Worm (Caenorhabditis elegans) whole organism, L2 larva: Measurements from ENCODE around the gene C28A5.6.

ENCODE experiments used
- C34F6.9 ChIP-seq: fragments of 150-350 bp; optimal IDR thresholded peaks from 2 replicates; lab custom pipeline; 2014; ENCODE audit warnings: missing biosample characterization, missing genetic modification characterization
- F13H6.1 ChIP-seq: sonication (generic microtip); optimal IDR thresholded peaks from 2 replicates; lab custom pipeline; 2016; ENCODE audit warnings: missing genetic modification characterization, missing compliant biosample characterization
- R02D3.7 ChIP-seq: fragments of 150-350 bp; optimal IDR thresholded peaks from 2 replicates; lab custom pipeline; 2014; ENCODE audit warnings: missing biosample characterization, missing genetic modification characterization
- Y55F3AM.14 ChIP-seq: fragments of 200-800 bp; sonication (Bioruptor generic); optimal IDR thresholded peaks from 2 replicates; lab custom pipeline; 2018; ENCODE audit warnings: mild to moderate bottlenecking, missing genetic modification characterization, missing compliant biosample characterization
- ZK546.5 ChIP-seq: sonication (generic microtip); optimal IDR thresholded peaks from 2 replicates; lab custom pipeline; 2017; ENCODE audit warnings: missing biosample characterization, missing genetic modification characterization
- alr-1 ChIP-seq: fragments of 150-350 bp; optimal IDR thresholded peaks from 2 replicates; lab custom pipeline; 2014; ENCODE audit warnings: missing biosample characterization, missing genetic modification characterization
- aly-2 ChIP-seq: fragments of 150-350 bp; optimal IDR thresholded peaks from 2 replicates; lab custom pipeline; 2014; ENCODE audit warnings: missing biosample characterization, missing genetic modification characterization
- ama-1 ChIP-seq: fragments of 150-350 bp; optimal IDR thresholded peaks from 2 replicates; lab custom pipeline; 2018; ENCODE audit warnings: inconsistent platforms
- blmp-1 ChIP-seq: sonication (generic microtip); optimal IDR thresholded peaks from 2 replicates; lab custom pipeline; 2017; ENCODE audit warnings: missing genetic modification characterization, mild to moderate bottlenecking, missing compliant biosample characterization, antibody characterized with exemption, moderate library complexity; ENCODE audit not compliant: insufficient read depth
- ceh-16 ChIP-seq: fragments of 150-350 bp; optimal IDR thresholded peaks from 2 replicates; lab custom pipeline; 2014; ENCODE audit warnings: missing biosample characterization, missing genetic modification characterization
- ceh-82 ChIP-seq: fragments of 150-350 bp; optimal IDR thresholded peaks from 2 replicates; lab custom pipeline; 2014; ENCODE audit warnings: missing biosample characterization, missing genetic modification characterization
- crh-2 ChIP-seq: sonication (generic microtip); optimal IDR thresholded peaks from 2 replicates; lab custom pipeline; 2017; ENCODE audit warnings: missing biosample characterization, missing genetic modification characterization
- dmd-4 ChIP-seq: sonication (generic microtip); optimal IDR thresholded peaks from 2 replicates; lab custom pipeline; 2017; ENCODE audit warnings: missing biosample characterization, missing genetic modification characterization
- egl-27 ChIP-seq: sonication (generic microtip); optimal IDR thresholded peaks from 3 replicates; lab custom pipeline; 2017; ENCODE audit warnings: missing biosample characterization, missing genetic modification reagents, missing genetic modification characterization
- elt-1 ChIP-seq: fragments of 150-350 bp; optimal IDR thresholded peaks from 2 replicates; lab custom pipeline; 2014; ENCODE audit warnings: missing biosample characterization, missing genetic modification characterization
- elt-3 ChIP-seq: sonication (generic microtip); optimal IDR thresholded peaks from 2 replicates; lab custom pipeline; 2017; ENCODE audit warnings: missing biosample characterization, missing genetic modification characterization
- fos-1 ChIP-seq: fragments of 150-350 bp; optimal IDR thresholded peaks from 2 replicates; lab custom pipeline; 2014; ENCODE audit warnings: missing biosample characterization, missing genetic modification characterization
- gmeb-1 ChIP-seq: fragments of 150-350 bp; optimal IDR thresholded peaks from 2 replicates; lab custom pipeline; 2014; ENCODE audit warnings: missing biosample characterization, missing genetic modification characterization
- lin-11 ChIP-seq: fragments of 150-350 bp; sonication (generic microtip); optimal IDR thresholded peaks from 2 replicates; lab custom pipeline; 2014; ENCODE audit warnings: missing biosample characterization, missing genetic modification characterization, inconsistent platforms, mixed read lengths
- lin-13 ChIP-seq: fragments of 150-350 bp; optimal IDR thresholded peaks from 2 replicates; lab custom pipeline; 2014; ENCODE audit warnings: missing biosample characterization, missing genetic modification reagents, missing genetic modification characterization
- lin-39 ChIP-seq: fragments of 150-350 bp; optimal IDR thresholded peaks from 2 replicates; lab custom pipeline; 2014; ENCODE audit warnings: missing biosample characterization, missing genetic modification reagents, missing genetic modification characterization
- lsy-2 ChIP-seq, 2 experiments: fragments of 150-350 bp in 1 of 2; sonication (generic microtip) in 1 of 2; optimal IDR thresholded peaks; 2 replicates each; lab custom pipeline; 2014 to 2017; ENCODE audit warnings: missing biosample characterization in 2 of 2, missing genetic modification characterization in 2 of 2
- mab-5 ChIP-seq: fragments of 150-350 bp; optimal IDR thresholded peaks from 2 replicates; lab custom pipeline; 2014; ENCODE audit warnings: missing biosample characterization, missing genetic modification characterization
- mbf-1 ChIP-seq: sonication (generic microtip); optimal IDR thresholded peaks from 2 replicates; lab custom pipeline; 2017; ENCODE audit warnings: missing biosample characterization, missing genetic modification characterization
- mdl-1 ChIP-seq, 2 experiments: fragments of 150-350 bp in 1 of 2; sonication (generic microtip) in 1 of 2; optimal IDR thresholded peaks; 2 replicates each; lab custom pipeline; 2017; ENCODE audit warnings: missing biosample characterization in 2 of 2, missing genetic modification characterization in 2 of 2
- nhr-10 ChIP-seq: sonication (generic microtip); optimal IDR thresholded peaks from 2 replicates; lab custom pipeline; 2017; ENCODE audit warnings: missing biosample characterization, missing genetic modification characterization
- nhr-11 ChIP-seq: fragments of 150-350 bp; optimal IDR thresholded peaks from 2 replicates; lab custom pipeline; 2014; ENCODE audit warnings: missing biosample characterization, missing genetic modification characterization
- nhr-12 ChIP-seq: fragments of 150-350 bp; optimal IDR thresholded peaks from 2 replicates; lab custom pipeline; 2014; ENCODE audit warnings: missing biosample characterization, missing genetic modification characterization
- nhr-129 ChIP-seq: fragments of 150-350 bp; optimal IDR thresholded peaks from 2 replicates; lab custom pipeline; 2014; ENCODE audit warnings: missing biosample characterization, missing genetic modification characterization
- nhr-21 ChIP-seq: fragments of 150-350 bp; optimal IDR thresholded peaks from 2 replicates; lab custom pipeline; 2014; ENCODE audit warnings: missing biosample characterization, missing genetic modification characterization
- nhr-23 ChIP-seq: fragments of 150-350 bp; optimal IDR thresholded peaks from 2 replicates; lab custom pipeline; 2014; ENCODE audit warnings: missing biosample characterization, missing genetic modification reagents, missing genetic modification characterization
- nhr-237 ChIP-seq: fragments of 150-350 bp; optimal IDR thresholded peaks from 2 replicates; lab custom pipeline; 2014; ENCODE audit warnings: missing biosample characterization, missing genetic modification characterization
- nhr-25 ChIP-seq: fragments of 150-350 bp; sonication (generic microtip); optimal IDR thresholded peaks from 3 replicates; lab custom pipeline; 2014; ENCODE audit warnings: missing biosample characterization, missing genetic modification characterization
- nhr-6 ChIP-seq: fragments of 150-350 bp; optimal IDR thresholded peaks from 2 replicates; lab custom pipeline; 2014; ENCODE audit warnings: missing biosample characterization, missing genetic modification characterization
- nhr-77 ChIP-seq: fragments of 150-350 bp; optimal IDR thresholded peaks from 2 replicates; lab custom pipeline; 2014; ENCODE audit warnings: missing biosample characterization, missing genetic modification characterization
- peb-1 ChIP-seq: fragments of 150-350 bp; optimal IDR thresholded peaks from 2 replicates; lab custom pipeline; 2014; ENCODE audit warnings: missing biosample characterization, missing genetic modification characterization
- sem-4 ChIP-seq: fragments of 150-350 bp; optimal IDR thresholded peaks from 2 replicates; lab custom pipeline; 2014; ENCODE audit warnings: missing biosample characterization, missing genetic modification reagents, missing genetic modification characterization
- skn-1 ChIP-seq: sonication (generic microtip); optimal IDR thresholded peaks from 2 replicates; lab custom pipeline; 2017; ENCODE audit warnings: missing biosample characterization, missing genetic modification characterization
- sma-3 ChIP-seq: sonication (generic microtip); optimal IDR thresholded peaks from 2 replicates; lab custom pipeline; 2016; ENCODE audit warnings: missing genetic modification reagents, missing genetic modification characterization, missing compliant biosample characterization
- sma-9 ChIP-seq, 2 experiments: fragments of 150-350 bp in 1 of 2; sonication (generic microtip) in 1 of 2; optimal IDR thresholded peaks; 2 replicates each; lab custom pipeline; 2014 to 2016; ENCODE audit warnings: missing genetic modification characterization in 2 of 2, mild to moderate bottlenecking in 1 of 2, missing biosample characterization in 1 of 2, missing compliant biosample characterization in 1 of 2, missing genetic modification reagents in 1 of 2, moderate library complexity in 1 of 2
- snpc-4 ChIP-seq: fragments of 150-350 bp; optimal IDR thresholded peaks from 2 replicates; lab custom pipeline; 2014; ENCODE audit warnings: missing biosample characterization, missing genetic modification characterization
- unc-39 ChIP-seq: fragments of 150-350 bp; optimal IDR thresholded peaks from 2 replicates; lab custom pipeline; 2014; ENCODE audit warnings: missing biosample characterization, missing genetic modification characterization
- unc-55 ChIP-seq: fragments of 150-350 bp; sonication (generic microtip); optimal IDR thresholded peaks from 3 replicates; lab custom pipeline; 2014; ENCODE audit warnings: missing biosample characterization, missing genetic modification reagents, missing genetic modification characterization
- unc-62 ChIP-seq: fragments of 150-350 bp; optimal IDR thresholded peaks from 2 replicates; lab custom pipeline; 2014; ENCODE audit warnings: missing biosample characterization, missing genetic modification reagents, missing genetic modification characterization
- zag-1 ChIP-seq: fragments of 150-350 bp; optimal IDR thresholded peaks from 2 replicates; lab custom pipeline; 2014; ENCODE audit warnings: missing biosample characterization, missing genetic modification characterization
- ztf-1 ChIP-seq: fragments of 200-800 bp; sonication (Bioruptor generic); conservative IDR thresholded peaks from 2 replicates; pipeline ENCODE4 v1.3.6; 2022; ENCODE audit warnings: missing genetic modification characterization, missing compliant biosample characterization
- ztf-11 ChIP-seq: sonication (generic microtip); optimal IDR thresholded peaks from 2 replicates; lab custom pipeline; 2017; ENCODE audit warnings: missing biosample characterization, missing genetic modification characterization
- ztf-4 ChIP-seq: fragments of 150-350 bp; optimal IDR thresholded peaks from 2 replicates; lab custom pipeline; 2014; ENCODE audit warnings: missing biosample characterization, missing genetic modification characterization

C28A5.6 gene

ce11 chrIII:4413099-4413498 is 16.2 kb downstream of the C28A5.6 start, which contains the start of gene mpc-1 (continued):
- no peak for TF ChIP-seq sem-4 (tag; lab: Kevin White, UChicago)
- TF ChIP-seq elt-3 (tag; lab: Kevin White, UChicago), result no peak
- TF ChIP-seq ztf-1 (GFP tag; lab: Robert Waterston, UW), result no peak
- TF ChIP-seq ama-1, result no peak
- TF ChIP-seq nhr-10 (tag; lab: Kevin White, UChicago), result no peak
- TF ChIP-seq mdl-1 (tag; optimal IDR thresholded peaks at IDR 0.05; lab: Kevin White, UChicago), result peak in 1 of 2 experiments; percentile 22
- TF ChIP-seq nhr-12 (tag; lab: Kevin White, UChicago), result no peak
- no peak for TF ChIP-seq ztf-11 (tag; lab: Kevin White, UChicago)
- no peak for TF ChIP-seq nhr-129 (tag; lab: Kevin White, UChicago)
- TF ChIP-seq, all 48 proteins: peak for 5

- TF ChIP-seq ceh-82 (tag; lab: Kevin White, UChicago) (no peak), skn-1 (tag; lab: Kevin White, UChicago) (no peak), unc-39 (tag; lab: Kevin White, UChicago) (no peak), nhr-237 (tag; lab: Kevin White, UChicago) (no peak), F13H6.1 (peak; percentile 59), sma-3 (no peak), R02D3.7 (tag; lab: Kevin White, UChicago) (no peak), mbf-1 (tag; lab: Kevin White, UChicago) (no peak), nhr-129 (tag; lab: Kevin White, UChicago) (peak; percentile 64), ZK546.5 (tag; lab: Kevin White, UChicago) (no peak), nhr-25 (tag; lab: Kevin White, UChicago) (no peak), nhr-77 (tag; lab: Kevin White, UChicago) (no peak), gmeb-1 (no peak), ztf-1 (GFP tag; lab: Robert Waterston, UW) (no peak), mdl-1 (tag; optimal IDR thresholded peaks at IDR 0.05; lab: Kevin White, UChicago) (no peak), nhr-11 (tag; lab: Kevin White, UChicago) (no peak), dmd-4 (tag; lab: Kevin White, UChicago) (no peak), snpc-4 (peak; percentile 26), ama-1 (no peak), lsy-2 (tag; optimal IDR thresholded peaks at IDR 0.05; lab: Kevin White, UChicago) (peak in 1 of 2 experiments; percentile 54), C34F6.9 (tag; lab: Kevin White, UChicago) (peak; percentile 57), zag-1 (no peak), nhr-10 (tag; lab: Kevin White, UChicago) (no peak), fos-1 (tag; lab: Kevin White, UChicago) (peak; percentile 18), nhr-21 (tag; lab: Kevin White, UChicago) (no peak), ztf-4 (tag; lab: Kevin White, UChicago) (no peak), sma-9 (GFP tag; optimal IDR thresholded peaks at IDR 0.05; lab: Kevin White, UChicago) (peak; percentile 95), sma-9 (tag; optimal IDR thresholded peaks at IDR 0.05; lab: Kevin White, UChicago) (no peak), lin-11 (tag; lab: Kevin White, UChicago) (no peak), elt-1 (tag; lab: Kevin White, UChicago) (no peak), lin-39 (no peak), egl-27 (no peak), nhr-6 (tag; lab: Kevin White, UChicago) (no peak), elt-3 (tag; lab: Kevin White, UChicago) (no peak), crh-2 (tag; lab: Kevin White, UChicago) (peak; percentile 22), nhr-23 (no peak), aly-2 (tag; lab: Kevin White, UChicago) (no peak), lin-13 (GFP tag; lab: Kevin White, UChicago) (peak; percentile 43), peb-1 (tag; lab: Kevin White, UChicago) (no peak), unc-55 (GFP tag; lab: Kevin White, UChicago) (peak; percentile 12), ceh-16 (no peak), sem-4 (tag; lab: Kevin White, UChicago) (no peak), nhr-12 (tag; lab: Kevin White, UChicago) (no peak), alr-1 (tag; lab: Kevin White, UChicago) (no peak), ztf-11 (tag; lab: Kevin White, UChicago) (no peak), unc-62 (GFP tag; lab: Kevin White, UChicago) (no peak), Y55F3AM.14 (GFP tag; lab: Kevin White, UChicago) (no peak), mab-5 (tag; lab: Kevin White, UChicago) (no peak), blmp-1 (tag; lab: Kevin White, UChicago) (no peak)
These were observed 16.9 kb downstream of the C28A5.6 start for ce11 chrIII:4412108-4413009.
